Worm (Caenorhabditis elegans) whole organism, L4/young adult: ENCODE measurements around the gene sws-1.

Experiments
- dao-5 ChIP-seq: sonication (generic microtip); optimal IDR thresholded peaks from 2 replicates; lab custom pipeline; 2016; ENCODE audit warnings: missing genotype, missing genetic modification characterization, moderate library complexity, missing compliant biosample characterization
- him-1 ChIP-seq: sonication (generic microtip); optimal IDR thresholded peaks from 2 replicates; lab custom pipeline; 2016; ENCODE audit warnings: missing genotype, missing genetic modification reagents, missing genetic modification characterization, missing compliant biosample characterization

DNA sequence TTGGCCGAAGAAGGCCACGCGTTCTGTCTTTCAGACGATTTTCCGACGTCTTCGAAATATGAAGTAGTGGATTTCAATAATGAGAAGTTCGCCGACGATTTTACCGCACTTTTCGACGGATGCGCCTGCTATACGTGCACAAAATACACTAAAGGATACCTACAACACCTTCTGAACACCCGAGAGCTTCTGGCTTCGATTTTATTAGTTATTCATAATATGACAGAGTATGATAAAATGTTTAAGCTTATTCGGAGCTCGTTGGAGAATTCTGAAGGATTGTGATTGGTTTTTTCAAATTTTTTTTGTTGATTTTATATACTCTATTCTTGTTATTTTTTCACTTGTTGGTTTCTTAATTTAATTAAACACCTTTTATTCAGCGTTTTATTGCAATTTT lies 19.3 kb upstream of the sws-1 start:
- no peak for TF ChIP-seq dao-5 (tag; lab: Kevin White, UChicago)
- no peak for TF ChIP-seq him-1 (tag; lab: Kevin White, UChicago)
